Worm (Caenorhabditis elegans) whole organism, L1 larva: ENCODE data around the gene T16H12.2.

Experiments
- ama-1 ChIP-seq: fragments of 150-350 bp; optimal IDR thresholded peaks from 2 replicates; lab custom pipeline; 2014
- grh-1 ChIP-seq: fragments of 200-800 bp; sonication (Bioruptor generic); IDR thresholded peaks from 2 replicates; pipeline ENCODE4 v1.3.6; 2022; ENCODE audit warnings: missing genetic modification reagents, missing genetic modification characterization, missing compliant biosample characterization
- isw-1 ChIP-seq: fragments of 200-800 bp; sonication (Bioruptor generic); IDR thresholded peaks from 2 replicates; pipeline ENCODE4 v1.3.6; 2022; ENCODE audit warnings: missing genetic modification characterization, missing compliant biosample characterization
- lir-3 ChIP-seq: sonication (generic microtip); optimal IDR thresholded peaks from 2 replicates; lab custom pipeline; 2016; ENCODE audit warnings: mild to moderate bottlenecking, missing genetic modification characterization, moderate library complexity, missing compliant biosample characterization; ENCODE audit not compliant: poor library complexity
- nhr-90 ChIP-seq: sonication (generic microtip); optimal IDR thresholded peaks from 2 replicates; lab custom pipeline; 2016; ENCODE audit warnings: mild to moderate bottlenecking, missing genetic modification characterization, missing compliant biosample characterization; ENCODE audit not compliant: poor library complexity
- snpc-4 ChIP-seq: fragments of 150-350 bp; optimal IDR thresholded peaks from 2 replicates; lab custom pipeline; 2014; ENCODE audit warnings: missing biosample characterization, missing genetic modification characterization

- TF ChIP-seq snpc-4 (tag; lab: Kevin White, UChicago) (peak; percentile 77), isw-1 (GFP tag; lab: Robert Waterston, UW) (peak; percentile 75), ama-1 (lab: Kevin White, UChicago) (peak; percentile 53), nhr-90 (peak; percentile 83), lir-3 (tag; lab: Kevin White, UChicago) (peak; percentile 80), grh-1 (peak; percentile 60)
Observed at ce11 chrIII:10096525-10096972, 10.5 kb downstream of the T16H12.2 start.
